Worm (Caenorhabditis elegans): Measurements from ENCODE around the gene Y49E10.10.

Gene Y49E10.10

ce11 chrIII:12428799-12429351, 33.6 kb downstream of the Y49E10.10 start (continued):
- TF ChIP-seq F49E8.2 (tag; optimal IDR thresholded peaks at IDR 0.05; ENCODE audit: insufficient read depth) (peak; percentile 86), mxl-1 (tag; optimal IDR thresholded peaks at IDR 0.05) (no peak), C17E4.6 (GFP tag; IDR thresholded peaks at IDR 0.05) (no peak), nfyb-1 (GFP tag; IDR thresholded peaks at IDR 0.05) (0 out of 2 replicates have a peak, but pooled peaks have one; percentile 20), F22D6.2 (tag; optimal IDR thresholded peaks at IDR 0.05) (no peak), hmg-20 (GFP tag; IDR thresholded peaks at IDR 0.05) (no peak), athp-1 (tag; optimal IDR thresholded peaks at IDR 0.05) (peak; percentile 69), ztf-25 (GFP tag; IDR thresholded peaks at IDR 0.05) (peak; percentile 28; the same call in 1 of the 2 replicates), chd-7 (tag; optimal IDR thresholded peaks at IDR 0.05) (peak; percentile 51)

ce11 chrIII:12429579-12430084, 34.4 kb downstream of the Y49E10.10 start, which contains the start of gene snr-6:
Gene snr-6, minus strand, starts transcription at chrIII:12429629.
- TF ChIP-seq ama-1 (optimal IDR thresholded peaks at IDR 0.05), result no peak
- TF ChIP-seq ama-1 (GFP tag; optimal IDR thresholded peaks at IDR 0.05), result no peak
- no peak for TF ChIP-seq C06A6.2 (GFP tag; conservative IDR thresholded peaks at IDR 0.05)
- TF ChIP-seq madf-3 (GFP tag; IDR thresholded peaks at IDR 0.05), result no peak
- TF ChIP-seq attf-3 (GFP tag; conservative IDR thresholded peaks at IDR 0.05), result no peak
- TF ChIP-seq snpc-4 (GFP tag; optimal IDR thresholded peaks at IDR 0.05), result no peak
- no peak for TF ChIP-seq snpc-4 (tag; optimal IDR thresholded peaks at IDR 0.05)
- no peak for TF ChIP-seq B0019.2 (GFP tag; conservative IDR thresholded peaks at IDR 0.05)
- no peak for TF ChIP-seq bed-1 (GFP tag; IDR thresholded peaks at IDR 0.05)
- no peak for TF ChIP-seq aptf-2 (GFP tag; conservative IDR thresholded peaks at IDR 0.05)
- peak; percentile 92 for TF ChIP-seq lin-54 (GFP tag; optimal IDR thresholded peaks at IDR 0.05)
- no peak for TF ChIP-seq mel-28 (tag; optimal IDR thresholded peaks at IDR 0.05; ENCODE audit: borderline replicate concordance)
- TF ChIP-seq T07F8.4 (tag; optimal IDR thresholded peaks at IDR 0.05), result no peak
- no peak for TF ChIP-seq akir-1 (GFP tag; optimal IDR thresholded peaks at IDR 0.05)
- peak; percentile 17 for TF ChIP-seq ceh-27 (GFP tag; optimal IDR thresholded peaks at IDR 0.05)
- no peak for TF ChIP-seq gei-17 (GFP tag; optimal IDR thresholded peaks at IDR 0.05)
- no peak; the same call in 1 of the 2 replicates for TF ChIP-seq madf-6 (GFP tag; IDR thresholded peaks at IDR 0.05)
- TF ChIP-seq attf-5 (GFP tag; optimal IDR thresholded peaks at IDR 0.05), result peak; percentile 17
- no peak for TF ChIP-seq tlf-1 (GFP tag; optimal IDR thresholded peaks at IDR 0.05)
- no peak for TF ChIP-seq attf-6 (GFP tag; IDR thresholded peaks at IDR 0.05)
- TF ChIP-seq nfya-2 (GFP tag; IDR thresholded peaks at IDR 0.05), result no peak
- no peak for TF ChIP-seq F37B4.10 (GFP tag; IDR thresholded peaks at IDR 0.05)
- no peak for TF ChIP-seq madf-8 (GFP tag; conservative IDR thresholded peaks at IDR 0.05)
- TF ChIP-seq T26A5.8 (tag; optimal IDR thresholded peaks at IDR 0.05), result no peak
- peak; percentile 62 for TF ChIP-seq him-1 (tag; optimal IDR thresholded peaks at IDR 0.05)
- no peak for TF ChIP-seq B0035.1 (tag; optimal IDR thresholded peaks at IDR 0.05)
- TF ChIP-seq hlh-26 (GFP tag; conservative IDR thresholded peaks at IDR 0.05), result no peak
- TF ChIP-seq dox-1 (GFP tag; IDR thresholded peaks at IDR 0.05), result no peak
- no peak for TF ChIP-seq ceh-91 (GFP tag; IDR thresholded peaks at IDR 0.05)
- peak; percentile 60 to 90 (median 68) for TF ChIP-seq lin-35 (GFP tag; optimal IDR thresholded peaks at IDR 0.05)
- no peak for TF ChIP-seq ZK185.1 (tag; optimal IDR thresholded peaks at IDR 0.05; ENCODE audit: poor library complexity, severe bottlenecking)
- TF ChIP-seq mcd-1 (GFP tag; IDR thresholded peaks at IDR 0.05), result peak; percentile 44; the same call in 1 of the 2 replicates
- no peak for TF ChIP-seq aptf-3 (GFP tag; IDR thresholded peaks at IDR 0.05)
- no peak for TF ChIP-seq egl-18 (GFP tag; IDR thresholded peaks at IDR 0.05)
- no peak for TF ChIP-seq fkh-3 (tag; optimal IDR thresholded peaks at IDR 0.05)
- TF ChIP-seq snpc-3.4 (tag; optimal IDR thresholded peaks at IDR 0.05), result peak; percentile 46
- no peak for TF ChIP-seq Y79H2A.3 (GFP tag; conservative IDR thresholded peaks at IDR 0.05)
- TF ChIP-seq pha-4 (tag; optimal IDR thresholded peaks at IDR 0.05), result no peak
- no peak for TF ChIP-seq mxl-1 (tag; optimal IDR thresholded peaks at IDR 0.05)

Measured in whole organism, young adult.